Fruit fly (Drosophila melanogaster) whole organism, larva: Measurements from ENCODE around the gene Zmynd8.

Source experiments
- noc ChIP-seq: fragments of 200-800 bp; sonication (Bioruptor generic); optimal IDR thresholded peaks from 3 replicates; lab custom pipeline; 2019; ENCODE audit warnings: missing biosample characterization, mild to moderate bottlenecking, missing genetic modification characterization, moderate library complexity

Zmynd8 gene

dm6 chr3R:31669153-31669934, at the start of gene Zmynd8:
TSS of gene Zmynd8 (plus strand) at chr3R:31669465.
- TF ChIP-seq noc = no peak

- no peak for TF ChIP-seq noc
Measured at dm6 chr3R:31621814-31622213, 47.5 kb upstream of the Zmynd8 start, which contains the start of gene kek6. TSS of gene kek6 (plus strand) at chr3R:31622136.

- no peak for TF ChIP-seq noc
Measured at dm6 chr3R:31622648-31623047, 46.6 kb upstream of the Zmynd8 start.

- TF ChIP-seq noc = no peak
Measured at dm6 chr3R:31626237-31626636, 43.0 kb upstream of the Zmynd8 start.

dm6 chr3R:31627186-31627585, 42.1 kb upstream of the Zmynd8 start:
- TF ChIP-seq noc = no peak

- no peak for TF ChIP-seq noc
Measured at dm6 chr3R:31630376-31630775, 38.9 kb upstream of the Zmynd8 start.

dm6 chr3R:31632316-31632715, 36.9 kb upstream of the Zmynd8 start:
- TF ChIP-seq noc = no peak

- TF ChIP-seq noc = no peak
Measured at dm6 chr3R:31636501-31636900, 32.8 kb upstream of the Zmynd8 start.

- no peak for TF ChIP-seq noc
Measured at dm6 chr3R:31662757-31663156, 6.5 kb upstream of the Zmynd8 start.

- TF ChIP-seq noc = no peak
Measured at dm6 chr3R:31672675-31673074, 3.4 kb downstream of the Zmynd8 start.

dm6 chr3R:31679830-31680294, 10.6 kb downstream of the Zmynd8 start, which contains the start of gene CG11550:
TSS of gene CG11550 (minus strand) at chr3R:31679880.
- TF ChIP-seq noc = no peak

- TF ChIP-seq noc = no peak
Measured at dm6 chr3R:31680773-31681172, 11.5 kb downstream of the Zmynd8 start.

dm6 chr3R:31682140-31682782, 13.0 kb downstream of the Zmynd8 start:
- TF ChIP-seq noc = no peak

dm6 chr3R:31683048-31683857, 14.0 kb downstream of the Zmynd8 start:
- no peak for TF ChIP-seq noc

- peak; percentile 20 for TF ChIP-seq noc
Measured at dm6 chr3R:31686692-31687351, 17.6 kb downstream of the Zmynd8 start.

- TF ChIP-seq noc = no peak
Measured at dm6 chr3R:31687782-31688181, 18.5 kb downstream of the Zmynd8 start.
